Fruit fly (Drosophila melanogaster): ENCODE data around the gene Dys.

The Dys gene

DNA sequence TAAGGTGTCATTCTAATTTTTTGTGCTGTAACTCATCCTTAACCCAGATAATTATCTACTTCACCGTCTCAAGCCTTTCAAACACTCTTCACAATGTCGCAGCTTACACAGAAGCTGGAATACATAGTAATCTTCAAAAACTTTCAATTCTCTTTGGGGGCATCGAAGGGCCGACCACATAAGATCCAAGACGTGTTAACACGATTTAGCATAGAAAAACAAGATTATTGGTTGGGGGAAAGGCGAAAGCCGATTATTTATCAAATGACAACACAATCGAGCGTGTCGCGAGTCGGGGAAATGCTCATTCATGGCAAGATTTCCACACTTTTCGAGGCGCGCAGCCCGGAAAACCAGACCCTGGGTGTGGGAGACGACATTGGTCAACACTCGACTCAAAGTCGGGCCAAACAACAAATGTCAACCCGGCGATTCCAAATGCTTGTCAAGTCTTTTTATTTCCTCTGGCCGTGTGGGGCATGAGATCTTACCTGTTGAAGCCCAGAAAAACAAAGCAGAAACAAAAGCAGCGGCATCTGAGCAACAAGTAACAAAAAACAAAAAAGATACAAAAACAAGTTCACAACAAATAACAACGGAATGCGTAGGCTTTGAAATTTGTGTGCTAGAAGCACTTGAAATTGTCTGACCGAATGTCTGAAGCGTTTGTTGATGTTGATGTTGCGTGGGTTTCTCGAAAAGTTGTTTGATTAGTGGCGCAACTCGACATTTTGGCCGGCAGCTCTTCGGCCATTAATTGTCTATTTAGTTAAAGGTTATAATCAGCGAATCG, 49.6 kb downstream of the Dys start:
- TF ChIP-seq psq (optimal IDR thresholded peaks at IDR 0.05), result no peak
- no peak for TF ChIP-seq ttk (optimal IDR thresholded peaks at IDR 0.05)
- TF ChIP-seq insv (optimal IDR thresholded peaks at IDR 0.05), result no peak
- TF ChIP-seq h (optimal IDR thresholded peaks at IDR 0.05), result no peak
- TF ChIP-seq Myc (optimal IDR thresholded peaks at IDR 0.05), result no peak
- no peak for TF ChIP-seq Sin3A (optimal IDR thresholded peaks at IDR 0.05)

DNA sequence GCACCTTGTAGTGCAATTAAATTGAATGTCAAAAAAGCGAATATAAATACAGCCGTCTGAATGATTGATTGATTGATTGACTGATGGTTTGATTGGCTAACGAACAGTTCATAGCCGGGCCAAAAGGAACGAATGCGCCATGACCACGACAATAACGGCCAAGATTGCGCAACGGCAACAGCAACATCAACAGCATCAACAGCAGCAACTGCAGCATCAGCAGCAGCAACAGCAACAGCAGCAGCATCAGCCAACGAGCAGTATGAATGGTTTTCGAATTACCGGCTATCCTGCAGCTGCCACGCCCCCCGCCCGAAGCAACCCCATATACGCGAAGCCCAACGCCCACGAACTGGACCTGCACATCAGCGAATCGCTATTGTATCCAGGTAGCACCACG, 63.6 kb downstream of the Dys start:
- TF ChIP-seq Sin3A (optimal IDR thresholded peaks at IDR 0.05) (no peak), ttk (optimal IDR thresholded peaks at IDR 0.05) (no peak), Myc (optimal IDR thresholded peaks at IDR 0.05) (no peak), psq (optimal IDR thresholded peaks at IDR 0.05) (no peak), h (optimal IDR thresholded peaks at IDR 0.05) (no peak), insv (optimal IDR thresholded peaks at IDR 0.05) (no peak)

DNA sequence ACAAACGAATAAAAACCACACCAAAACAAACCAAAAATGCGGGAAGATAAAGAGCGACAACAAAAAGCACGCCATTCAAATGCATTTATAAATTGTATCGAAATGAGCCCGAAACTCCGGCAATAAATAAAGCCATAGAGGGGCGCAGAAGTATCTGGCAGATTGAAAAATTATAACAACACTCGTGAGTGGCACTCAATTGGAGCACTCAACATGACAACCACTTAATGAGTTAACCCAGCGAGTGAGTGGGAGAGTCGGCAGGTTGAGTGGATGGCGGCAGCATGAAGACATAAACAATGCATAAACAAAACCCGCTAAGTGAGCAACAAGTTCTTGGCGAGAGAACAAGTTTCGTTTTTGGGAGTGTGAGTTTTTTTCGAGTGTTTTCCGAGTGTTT, 107.9 kb downstream of the Dys start:
- TF ChIP-seq Myc (optimal IDR thresholded peaks at IDR 0.05), result no peak

DNA sequence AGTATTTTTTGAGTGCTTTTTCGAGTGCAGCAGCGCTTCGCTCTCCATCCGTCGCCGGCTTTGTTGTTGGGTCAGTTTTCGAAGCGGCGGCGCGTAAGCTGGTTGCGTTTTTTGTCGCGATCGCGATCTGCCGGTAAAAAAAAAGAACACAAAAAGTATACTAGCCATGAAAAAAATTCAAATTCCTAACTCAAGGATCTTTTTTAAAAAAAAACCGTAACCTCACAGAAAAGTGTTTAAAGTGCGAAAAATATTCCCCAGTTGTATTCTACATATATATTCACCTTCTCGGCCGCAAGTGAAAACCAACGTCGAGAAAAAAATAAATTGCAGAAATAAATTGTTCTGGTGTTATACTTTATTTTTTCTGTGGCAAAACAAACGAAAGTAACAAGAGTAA, 108.3 kb downstream of the Dys start:
- TF ChIP-seq psq (optimal IDR thresholded peaks at IDR 0.05) (no peak), ttk (optimal IDR thresholded peaks at IDR 0.05) (no peak), Sin3A (optimal IDR thresholded peaks at IDR 0.05) (no peak), insv (optimal IDR thresholded peaks at IDR 0.05) (no peak)

DNA sequence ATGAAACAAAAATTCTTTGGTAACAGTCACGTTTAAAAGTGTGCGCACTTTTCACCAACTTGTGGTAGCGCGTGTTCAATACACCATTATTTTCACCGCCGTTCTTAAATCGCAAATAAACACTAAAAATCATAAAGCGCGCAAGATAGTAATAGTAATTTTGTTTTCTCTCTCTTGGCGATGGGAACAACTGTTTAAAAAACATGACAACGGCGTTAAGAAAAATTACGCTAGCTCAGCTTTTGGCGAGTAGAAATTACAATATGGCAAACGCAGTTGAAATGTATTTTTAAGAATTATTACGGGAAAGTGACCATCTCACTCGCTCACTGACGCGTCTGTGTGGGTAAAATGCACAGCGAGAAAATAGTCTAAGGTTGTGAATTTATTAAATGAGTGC, 108.8 kb downstream of the Dys start:
- TF ChIP-seq insv (optimal IDR thresholded peaks at IDR 0.05) (no peak), h (optimal IDR thresholded peaks at IDR 0.05) (no peak), Sin3A (optimal IDR thresholded peaks at IDR 0.05) (no peak), Myc (optimal IDR thresholded peaks at IDR 0.05) (no peak), ttk (optimal IDR thresholded peaks at IDR 0.05) (no peak), psq (optimal IDR thresholded peaks at IDR 0.05) (no peak)

DNA sequence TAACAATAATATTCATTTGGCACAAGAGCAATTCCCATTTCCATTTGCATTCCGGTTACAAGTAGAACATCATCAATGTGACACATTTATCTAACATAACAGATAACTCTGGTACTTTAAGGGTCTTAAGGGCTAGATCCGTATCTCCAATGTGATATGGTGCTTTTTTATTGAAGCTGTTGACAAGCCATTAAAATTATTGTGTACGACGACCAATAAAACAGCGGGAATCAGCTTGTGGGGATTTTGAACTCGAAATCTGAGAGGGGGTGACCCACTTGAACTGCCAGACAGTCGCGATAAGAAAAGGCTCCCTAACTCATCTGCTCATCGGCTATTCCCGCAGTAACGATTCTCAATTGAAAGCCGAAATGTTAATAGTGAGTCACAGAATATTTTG, 110.3 kb downstream of the Dys start:
- TF ChIP-seq Myc (optimal IDR thresholded peaks at IDR 0.05) (no peak), Sin3A (optimal IDR thresholded peaks at IDR 0.05) (no peak), ttk (optimal IDR thresholded peaks at IDR 0.05) (no peak), psq (optimal IDR thresholded peaks at IDR 0.05) (no peak), insv (optimal IDR thresholded peaks at IDR 0.05) (no peak), h (optimal IDR thresholded peaks at IDR 0.05) (no peak)

DNA sequence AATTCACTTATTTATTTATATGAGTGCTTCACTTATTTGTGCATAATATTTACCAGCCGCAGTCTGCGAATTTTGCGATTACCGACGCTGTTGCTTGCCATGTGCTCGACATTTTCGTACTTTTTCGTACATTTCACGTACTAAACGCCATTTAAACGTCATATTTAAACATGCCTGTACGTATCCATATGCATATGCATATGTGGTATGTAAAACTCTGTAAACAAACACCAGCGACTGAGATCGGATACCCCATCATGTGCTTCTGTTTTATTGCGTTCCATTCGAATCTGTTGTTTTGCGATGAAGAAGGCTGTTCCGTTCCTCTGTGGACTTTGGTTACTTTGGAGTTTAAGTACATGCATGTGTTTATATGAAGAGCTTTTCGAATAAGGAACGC, 111.1 kb downstream of the Dys start:
- no peak for TF ChIP-seq Myc (optimal IDR thresholded peaks at IDR 0.05)
- TF ChIP-seq ttk (optimal IDR thresholded peaks at IDR 0.05), result no peak
- no peak for TF ChIP-seq psq (optimal IDR thresholded peaks at IDR 0.05)
- no peak for TF ChIP-seq insv (optimal IDR thresholded peaks at IDR 0.05)
- no peak for TF ChIP-seq h (optimal IDR thresholded peaks at IDR 0.05)
- TF ChIP-seq Sin3A (optimal IDR thresholded peaks at IDR 0.05), result no peak

DNA sequence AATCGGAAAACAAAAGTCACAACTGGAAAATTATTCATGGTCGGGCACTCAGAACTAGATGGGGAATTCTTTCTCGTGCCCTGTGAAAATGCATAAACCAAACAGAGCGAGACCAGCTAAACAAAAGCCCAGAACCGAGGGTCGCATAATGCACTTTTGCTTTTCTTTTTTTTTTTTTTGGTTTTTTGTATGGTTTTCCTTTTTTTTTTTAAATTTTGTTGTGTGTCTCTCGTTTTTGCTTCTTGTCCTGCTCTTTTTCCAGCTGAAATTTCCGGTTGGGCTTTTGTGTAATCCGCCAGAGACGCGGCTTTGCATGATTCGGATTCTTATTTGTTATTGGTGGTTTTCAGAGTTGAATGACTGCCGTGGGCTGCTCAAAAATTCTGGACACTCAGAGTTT, 120.9 kb downstream of the Dys start:
- TF ChIP-seq ttk (optimal IDR thresholded peaks at IDR 0.05), result no peak
- no peak for TF ChIP-seq insv (optimal IDR thresholded peaks at IDR 0.05)
- TF ChIP-seq Sin3A (optimal IDR thresholded peaks at IDR 0.05), result no peak
- TF ChIP-seq h (optimal IDR thresholded peaks at IDR 0.05), result no peak
- no peak for TF ChIP-seq psq (optimal IDR thresholded peaks at IDR 0.05)
- no peak for TF ChIP-seq Myc (optimal IDR thresholded peaks at IDR 0.05)

DNA sequence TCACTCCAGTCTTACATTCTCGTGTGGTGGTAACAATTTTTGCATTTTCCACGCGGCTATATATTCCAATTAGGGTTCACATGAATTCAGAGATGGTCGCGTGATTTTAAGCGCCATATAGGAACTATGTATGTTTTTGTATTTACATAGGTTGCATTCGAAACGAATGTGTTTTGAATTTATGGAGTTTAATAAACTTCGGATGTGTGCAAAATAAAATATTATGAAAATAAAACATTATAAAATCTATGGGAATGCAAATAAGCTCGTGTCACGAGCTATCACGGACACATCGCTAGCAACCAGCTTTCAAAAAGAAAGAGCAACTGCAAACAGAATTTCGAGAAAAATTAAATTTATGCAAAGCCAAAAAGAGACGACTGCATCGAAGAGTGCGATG, 122.4 kb downstream of the Dys start:
- TF ChIP-seq Sin3A (optimal IDR thresholded peaks at IDR 0.05) (no peak), h (optimal IDR thresholded peaks at IDR 0.05) (no peak), insv (optimal IDR thresholded peaks at IDR 0.05) (no peak), psq (optimal IDR thresholded peaks at IDR 0.05) (no peak), ttk (optimal IDR thresholded peaks at IDR 0.05) (no peak), Myc (optimal IDR thresholded peaks at IDR 0.05) (no peak)

DNA sequence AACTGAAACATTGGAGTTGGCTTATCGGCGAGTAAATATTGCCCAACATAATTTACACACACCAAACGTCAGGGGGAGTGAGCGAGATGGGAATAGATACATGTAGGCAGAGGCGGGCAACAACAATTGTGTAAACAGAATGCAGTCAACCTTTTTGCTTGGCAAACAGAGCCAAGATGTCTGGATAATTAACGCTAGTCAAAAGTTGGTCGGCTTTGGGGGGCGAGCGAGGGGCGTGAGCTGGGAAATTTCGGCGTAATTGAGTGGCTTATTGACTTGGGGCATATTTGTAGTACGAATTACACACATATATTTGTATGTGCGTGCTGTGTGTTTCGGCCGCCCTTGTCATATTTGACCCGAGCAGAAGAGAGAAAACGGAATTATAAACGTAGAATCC, 123.9 kb downstream of the Dys start:
- no peak for TF ChIP-seq ttk (optimal IDR thresholded peaks at IDR 0.05)
- TF ChIP-seq h (optimal IDR thresholded peaks at IDR 0.05), result no peak
- no peak for TF ChIP-seq insv (optimal IDR thresholded peaks at IDR 0.05)
- no peak for TF ChIP-seq Sin3A (optimal IDR thresholded peaks at IDR 0.05)
- no peak for TF ChIP-seq Myc (optimal IDR thresholded peaks at IDR 0.05)
- TF ChIP-seq psq (optimal IDR thresholded peaks at IDR 0.05), result no peak

DNA sequence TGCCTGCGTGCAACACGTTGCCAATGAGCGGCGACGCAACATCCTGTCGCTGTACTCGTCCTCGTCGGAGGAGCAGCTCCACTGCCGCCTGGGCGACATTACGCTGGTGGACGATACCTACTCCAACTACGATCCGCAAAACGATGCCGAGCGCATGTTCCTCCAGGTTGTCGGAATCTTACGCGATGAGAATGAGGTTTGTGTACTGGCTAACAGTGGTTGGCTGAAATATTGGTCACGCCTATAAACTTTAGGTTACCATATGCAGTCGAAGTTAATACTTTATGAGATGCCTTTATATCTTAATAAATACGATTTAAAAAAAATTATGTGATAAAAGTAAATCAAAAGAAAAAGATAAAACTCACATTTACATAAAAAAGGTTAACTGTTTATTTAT, 125.4 kb downstream of the Dys start:
- TF ChIP-seq h (optimal IDR thresholded peaks at IDR 0.05), result no peak
- no peak for TF ChIP-seq Myc (optimal IDR thresholded peaks at IDR 0.05)
- TF ChIP-seq psq (optimal IDR thresholded peaks at IDR 0.05), result no peak
- TF ChIP-seq Sin3A (optimal IDR thresholded peaks at IDR 0.05), result no peak
- no peak for TF ChIP-seq insv (optimal IDR thresholded peaks at IDR 0.05)
- no peak for TF ChIP-seq ttk (optimal IDR thresholded peaks at IDR 0.05)

DNA sequence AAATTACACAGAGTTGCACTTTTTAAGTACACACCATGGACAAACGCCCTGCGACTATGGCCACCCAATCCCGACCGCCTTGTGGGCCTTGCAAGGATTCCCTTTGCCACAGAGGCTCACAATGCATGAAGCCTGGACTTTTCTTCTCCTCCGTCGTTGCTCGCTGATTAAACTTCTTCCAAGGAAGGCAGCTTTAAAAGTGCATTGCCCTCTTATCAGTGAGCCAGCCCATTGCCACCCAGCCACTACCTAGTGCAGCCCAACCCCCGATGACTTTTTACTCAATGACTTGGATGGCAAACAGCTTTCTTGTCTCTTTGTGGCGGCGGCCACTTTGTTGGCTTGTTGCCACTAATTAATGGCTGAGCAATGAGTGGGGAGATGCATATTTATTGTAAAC, 126.8 kb downstream of the Dys start:
- TF ChIP-seq insv (optimal IDR thresholded peaks at IDR 0.05) (no peak), h (optimal IDR thresholded peaks at IDR 0.05) (no peak), ttk (optimal IDR thresholded peaks at IDR 0.05) (no peak), Myc (optimal IDR thresholded peaks at IDR 0.05) (no peak), Sin3A (optimal IDR thresholded peaks at IDR 0.05) (no peak), psq (optimal IDR thresholded peaks at IDR 0.05) (no peak)

DNA sequence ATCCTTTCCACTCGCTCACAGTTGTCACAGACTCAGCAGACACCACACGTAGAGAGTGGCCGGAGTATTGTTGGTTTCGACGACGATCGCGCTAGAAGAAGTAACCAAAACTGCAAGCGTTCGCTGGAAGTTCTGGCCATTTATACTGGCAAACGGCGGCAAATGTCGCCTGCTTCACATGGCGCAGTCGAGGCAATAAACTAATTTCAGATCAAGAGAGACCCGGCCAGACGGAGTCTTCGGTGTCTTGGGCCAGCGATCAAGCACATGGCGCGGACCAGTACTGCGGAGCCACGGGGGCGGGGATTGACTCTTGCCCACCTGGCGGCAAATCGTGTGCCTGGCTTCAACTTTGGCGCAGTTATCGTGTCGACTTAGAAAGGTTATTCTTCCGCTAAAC, 138.0 kb downstream of the Dys start, which contains the start of gene Cpr92A:
Gene Cpr92A, minus strand, starts transcription at position 101 of the 400 bp plus-strand sequence.
- TF ChIP-seq Myc (optimal IDR thresholded peaks at IDR 0.05), result no peak
- TF ChIP-seq ttk (optimal IDR thresholded peaks at IDR 0.05), result no peak
- TF ChIP-seq insv (optimal IDR thresholded peaks at IDR 0.05), result no peak
- TF ChIP-seq Sin3A (optimal IDR thresholded peaks at IDR 0.05), result no peak
- no peak for TF ChIP-seq h (optimal IDR thresholded peaks at IDR 0.05)
- no peak for TF ChIP-seq psq (optimal IDR thresholded peaks at IDR 0.05)
